Fruit fly (Drosophila melanogaster): ENCODE results near the gene exd.

dm6 chrX:15989631-15990030 is 2.6 kb upstream of the exd start:
- TF ChIP-seq CTCF (optimal IDR thresholded peaks at IDR 0.05): no peak
- no peak for TF ChIP-seq CG8478 (optimal IDR thresholded peaks at IDR 0.05)
